Worm (Caenorhabditis elegans) whole organism, L4 larva: ENCODE results near the gene K02C4.3.

ENCODE experiments used
- F37D6.2 ChIP-seq: sonication (generic microtip); optimal IDR thresholded peaks from 2 replicates; lab custom pipeline; 2016; ENCODE audit warnings: mild to moderate bottlenecking, missing genetic modification characterization, missing compliant biosample characterization
- R02D3.7 ChIP-seq: fragments of 150-350 bp; sonication (generic microtip); optimal IDR thresholded peaks from 3 replicates; lab custom pipeline; 2014; ENCODE audit warnings: missing biosample characterization, missing genetic modification characterization
- T20F7.1 ChIP-seq: fragments of 200-800 bp; sonication (Bioruptor generic); optimal IDR thresholded peaks from 2 replicates; lab custom pipeline; 2018; ENCODE audit warnings: mild to moderate bottlenecking, missing genetic modification characterization, missing compliant biosample characterization
- Y75B8A.6 ChIP-seq: fragments of 200-800 bp; sonication (Bioruptor generic); IDR thresholded peaks from 2 replicates; pipeline ENCODE4 v1.3.6; 2022; ENCODE audit warnings: missing genetic modification reagents, missing genetic modification characterization, missing compliant biosample characterization
- aha-1 ChIP-seq: fragments of 150-350 bp; peaks from one replicate; lab custom pipeline; 2014; ENCODE audit warnings: missing biosample characterization, missing genetic modification characterization
- aly-2 ChIP-seq: sonication (generic microtip); optimal IDR thresholded peaks from 2 replicates; lab custom pipeline; 2018; ENCODE audit warnings: missing biosample characterization, missing genetic modification characterization
- ama-1 ChIP-seq: fragments of 150-350 bp; optimal IDR thresholded peaks from 2 replicates; lab custom pipeline; 2014; ENCODE audit warnings: inconsistent platforms, mixed read lengths
- ceh-44 ChIP-seq: fragments of 200-800 bp; sonication (Bioruptor generic); IDR thresholded peaks from 2 replicates; pipeline ENCODE4 v1.3.6; 2022; ENCODE audit warnings: missing genetic modification reagents, missing genetic modification characterization, missing compliant biosample characterization
- ceh-82 ChIP-seq: sonication (generic microtip); optimal IDR thresholded peaks from 2 replicates; lab custom pipeline; 2017; ENCODE audit warnings: missing biosample characterization, missing genetic modification characterization
- cey-2 ChIP-seq: sonication (generic microtip); optimal IDR thresholded peaks from 3 replicates; lab custom pipeline; 2017; ENCODE audit warnings: missing genetic modification characterization, mild to moderate bottlenecking, missing compliant biosample characterization, antibody characterized with exemption, borderline replicate concordance; ENCODE audit not compliant: insufficient read depth
- ctbp-1 ChIP-seq: fragments of 200-800 bp; sonication (Bioruptor generic); IDR thresholded peaks from 2 replicates; pipeline ENCODE4 v1.3.6; 2022; ENCODE audit warnings: missing genetic modification reagents, missing genetic modification characterization, missing compliant biosample characterization
- daf-16 ChIP-seq, 3 experiments: sonication (generic microtip); optimal IDR thresholded peaks; 2 replicates each; lab custom pipeline; 2016 to 2017; ENCODE audit warnings: missing genetic modification characterization in 3 of 3, missing genetic modification reagents in 3 of 3, mild to moderate bottlenecking in 2 of 3, missing compliant biosample characterization in 2 of 3, missing biosample characterization in 1 of 3, moderate library complexity in 1 of 3
- dmd-6 ChIP-seq: fragments of 200-800 bp; sonication (Bioruptor generic); IDR thresholded peaks from 2 replicates; pipeline ENCODE4 v1.3.6; 2022; ENCODE audit warnings: missing genetic modification reagents, missing genetic modification characterization, missing compliant biosample characterization
- dmd-8 ChIP-seq: fragments of 200-800 bp; sonication (Bioruptor generic); IDR thresholded peaks from 2 replicates; pipeline ENCODE4 v1.3.6; 2022; ENCODE audit warnings: missing genetic modification characterization, missing compliant biosample characterization
- dve-1 ChIP-seq: sonication (generic microtip); optimal IDR thresholded peaks from 2 replicates; lab custom pipeline; 2017; ENCODE audit warnings: antibody characterized with exemption, mild to moderate bottlenecking, missing genetic modification characterization, missing compliant biosample characterization; ENCODE audit not compliant: insufficient read depth
- egl-27 ChIP-seq: sonication (generic microtip); optimal IDR thresholded peaks from 3 replicates; lab custom pipeline; 2017; ENCODE audit warnings: missing biosample characterization, missing genetic modification reagents, missing genetic modification characterization
- fos-1 ChIP-seq: fragments of 150-350 bp; optimal IDR thresholded peaks from 2 replicates; lab custom pipeline; 2014; ENCODE audit warnings: missing biosample characterization, missing genetic modification characterization
- gei-8 ChIP-seq: fragments of 200-800 bp; sonication (Bioruptor generic); optimal IDR thresholded peaks from 2 replicates; lab custom pipeline; 2018; ENCODE audit warnings: mild to moderate bottlenecking, missing genetic modification characterization, missing compliant biosample characterization
- hif-1 ChIP-seq, 2 experiments: sonication (generic microtip); optimal IDR thresholded peaks; 2 replicates each; lab custom pipeline; 2016 to 2017; ENCODE audit warnings: missing compliant biosample characterization in 2 of 2, missing genetic modification characterization in 2 of 2, missing genetic modification reagents in 2 of 2, missing genotype in 2 of 2, mild to moderate bottlenecking in 1 of 2
- hlh-11 ChIP-seq: fragments of 200-800 bp; sonication (Bioruptor generic); optimal IDR thresholded peaks from 2 replicates; lab custom pipeline; 2018; ENCODE audit warnings: mild to moderate bottlenecking, missing genetic modification characterization, missing compliant biosample characterization
- hlh-30 ChIP-seq: sonication (generic microtip); optimal IDR thresholded peaks from 2 replicates; lab custom pipeline; 2017; ENCODE audit warnings: antibody characterized with exemption, mild to moderate bottlenecking, missing genetic modification characterization, missing compliant biosample characterization; ENCODE audit not compliant: insufficient read depth
- hmg-1.1 ChIP-seq: fragments of 200-800 bp; sonication (Bioruptor generic); IDR thresholded peaks from 2 replicates; pipeline ENCODE4 v1.3.6; 2022; ENCODE audit warnings: missing genetic modification reagents, missing genetic modification characterization, missing compliant biosample characterization
- madf-9 ChIP-seq: fragments of 200-800 bp; sonication (Bioruptor generic); conservative IDR thresholded peaks from 2 replicates; pipeline ENCODE4 v1.3.6; 2022; ENCODE audit warnings: missing genetic modification reagents, missing genetic modification characterization, missing compliant biosample characterization
- mdl-1 ChIP-seq, 2 experiments: fragments of 150-350 bp in 1 of 2; sonication (generic microtip) in 1 of 2; optimal IDR thresholded peaks; 2 replicates each; lab custom pipeline; 2014 to 2017; ENCODE audit warnings: missing biosample characterization in 2 of 2, missing genetic modification characterization in 2 of 2
- mdt-29 ChIP-seq: fragments of 200-800 bp; sonication (Bioruptor generic); IDR thresholded peaks from 2 replicates; pipeline ENCODE4 v1.3.6; 2022; ENCODE audit warnings: missing genetic modification reagents, missing genetic modification characterization, missing compliant biosample characterization
- mep-1 ChIP-seq: fragments of 150-350 bp; sonication (generic microtip); optimal IDR thresholded peaks from 3 replicates; lab custom pipeline; 2014; ENCODE audit warnings: missing biosample characterization, missing genetic modification characterization
- mes-2 ChIP-seq: sonication (generic microtip); optimal IDR thresholded peaks from 2 replicates; lab custom pipeline; 2016; ENCODE audit warnings: missing genotype, mild to moderate bottlenecking, missing genetic modification characterization, missing compliant biosample characterization; ENCODE audit not compliant: poor library complexity, severe bottlenecking
- mxl-3 ChIP-seq: fragments of 200-800 bp; sonication (Bioruptor generic); optimal IDR thresholded peaks from 2 replicates; lab custom pipeline; 2018; ENCODE audit warnings: mild to moderate bottlenecking, missing genetic modification characterization, missing compliant biosample characterization
- nhr-11 ChIP-seq: fragments of 150-350 bp; optimal IDR thresholded peaks from 2 replicates; lab custom pipeline; 2014; ENCODE audit warnings: missing biosample characterization, missing genetic modification characterization
- nhr-237 ChIP-seq: sonication (generic microtip); optimal IDR thresholded peaks from 2 replicates; lab custom pipeline; 2017; ENCODE audit warnings: missing biosample characterization, missing genetic modification characterization
- nhr-28 ChIP-seq: fragments of 150-350 bp; optimal IDR thresholded peaks from 2 replicates; lab custom pipeline; 2014; ENCODE audit warnings: missing biosample characterization, missing genetic modification characterization
- nhr-48 ChIP-seq: sonication (generic microtip); optimal IDR thresholded peaks from 2 replicates; lab custom pipeline; 2016; ENCODE audit warnings: mild to moderate bottlenecking, missing genetic modification characterization, missing compliant biosample characterization
- pha-4 ChIP-seq, 2 experiments: fragments of 150-350 bp in 1 of 2; fragments of 200-800 bp in 1 of 2; sonication (Bioruptor generic) in 1 of 2; IDR thresholded peaks in 1 of 2; optimal IDR thresholded peaks in 1 of 2; 2 replicates each; pipeline versions ENCODE4 v1.3.6 to Lab custom; 2014 to 2022; ENCODE audit warnings: missing genetic modification characterization in 2 of 2, missing genetic modification reagents in 2 of 2, missing biosample characterization in 1 of 2, missing compliant biosample characterization in 1 of 2
- php-3 ChIP-seq: fragments of 200-800 bp; sonication (Bioruptor generic); IDR thresholded peaks from 2 replicates; pipeline ENCODE4 v1.3.6; 2022; ENCODE audit warnings: missing genetic modification reagents, missing genetic modification characterization, missing compliant biosample characterization
- pqm-1 ChIP-seq: sonication (generic microtip); optimal IDR thresholded peaks from 2 replicates; lab custom pipeline; 2017; ENCODE audit warnings: missing biosample characterization, missing genetic modification characterization
- rbr-2 ChIP-seq: sonication (generic microtip); optimal IDR thresholded peaks from 2 replicates; lab custom pipeline; 2016; ENCODE audit warnings: missing genotype, missing genetic modification characterization, missing compliant biosample characterization
- saeg-2 ChIP-seq: fragments of 200-800 bp; sonication (Bioruptor generic); IDR thresholded peaks from 2 replicates; pipeline ENCODE4 v1.3.6; 2022; ENCODE audit warnings: missing genetic modification reagents, missing genetic modification characterization, missing compliant biosample characterization
- tra-1 ChIP-seq: fragments of 200-800 bp; sonication (Bioruptor generic); IDR thresholded peaks from 2 replicates; pipeline ENCODE4 v1.3.6; 2022; ENCODE audit warnings: missing genetic modification reagents, missing genetic modification characterization, missing compliant biosample characterization
- unc-39 ChIP-seq: sonication (generic microtip); optimal IDR thresholded peaks from 2 replicates; lab custom pipeline; 2017; ENCODE audit warnings: missing biosample characterization, missing genetic modification characterization
- ztf-11 ChIP-seq: fragments of 150-350 bp; optimal IDR thresholded peaks from 2 replicates; lab custom pipeline; 2014; ENCODE audit warnings: missing biosample characterization, missing genetic modification characterization

The K02C4.3 gene

DNA sequence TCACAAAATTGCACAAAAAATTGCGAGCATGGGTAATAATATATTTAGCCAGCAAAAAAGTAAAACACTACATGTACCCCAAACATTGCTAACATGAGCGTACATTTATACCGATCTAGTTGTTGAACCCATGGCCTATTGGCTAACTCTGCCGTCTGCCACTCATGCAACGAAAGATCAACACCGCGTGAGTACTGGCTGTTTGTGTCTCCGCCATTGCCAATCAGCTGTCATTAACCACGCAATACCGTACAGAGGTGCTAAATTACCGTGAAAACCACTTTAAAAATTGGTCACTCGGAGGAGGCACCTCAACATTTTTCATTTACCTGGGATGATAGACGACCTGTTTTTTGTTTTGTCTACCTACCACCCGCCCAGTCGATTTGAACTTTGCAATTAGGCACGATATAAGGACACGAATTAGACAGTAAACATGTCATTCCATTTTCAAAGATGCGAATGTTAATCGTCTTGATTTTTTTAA, 11.3 kb downstream of the K02C4.3 start, which contains the start of gene K02C4.2 (continued):
- TF ChIP-seq ctbp-1 (GFP tag; lab: Robert Waterston, UW) (peak; percentile 47; the same call in 1 of the 2 replicates), pha-4 (GFP tag; IDR thresholded peaks at IDR 0.05; lab: Robert Waterston, UW) (peak; percentile 85), pha-4 (tag; optimal IDR thresholded peaks at IDR 0.05; lab: Kevin White, UChicago) (no peak), nhr-237 (tag; lab: Kevin White, UChicago) (no peak), F37D6.2 (tag; lab: Kevin White, UChicago) (no peak)

DNA sequence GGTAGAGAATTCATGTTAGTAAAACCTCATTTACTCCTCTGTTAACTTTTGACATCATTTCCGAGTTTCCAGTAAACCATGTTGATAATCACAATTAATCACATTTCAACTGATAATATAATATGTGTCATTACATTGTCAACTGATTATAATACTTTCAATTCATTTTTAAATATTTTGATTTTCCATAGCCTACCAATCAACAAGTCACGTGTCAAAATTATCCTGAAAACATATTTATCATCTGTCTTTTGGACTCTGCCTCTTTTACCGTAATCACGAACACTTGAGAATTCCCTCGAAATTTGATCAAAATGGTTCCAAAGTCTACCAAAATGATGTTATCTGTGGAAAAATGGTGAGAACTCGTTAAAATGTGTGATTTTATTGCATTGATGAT, 12.6 kb downstream of the K02C4.3 start:
- TF ChIP-seq hlh-30 (tag; lab: Kevin White, UChicago), result peak; percentile 2
- 0 out of 2 replicates have a peak, but pooled peaks have one; percentile 31 for TF ChIP-seq php-3 (GFP tag; lab: Robert Waterston, UW)
- TF ChIP-seq daf-16 (GFP tag; optimal IDR thresholded peaks at IDR 0.05; lab: Kevin White, UChicago), result no peak
- peak; percentile 91 for TF ChIP-seq daf-16 (tag; optimal IDR thresholded peaks at IDR 0.05; lab: Kevin White, UChicago)
- TF ChIP-seq dve-1 (tag; lab: Kevin White, UChicago), result peak; percentile 77
- TF ChIP-seq ztf-11 (tag; lab: Kevin White, UChicago), result no peak
- TF ChIP-seq dmd-6, result peak; percentile 36; the same call in 1 of the 2 replicates
- no peak for TF ChIP-seq cey-2 (tag; lab: Kevin White, UChicago)
- TF ChIP-seq nhr-48 (tag; lab: Kevin White, UChicago), result no peak
- TF ChIP-seq nhr-28 (tag; lab: Kevin White, UChicago), result peak; percentile 7
- peak; percentile 38 for TF ChIP-seq hlh-11
- TF ChIP-seq, all 104 proteins: peak for 7

DNA sequence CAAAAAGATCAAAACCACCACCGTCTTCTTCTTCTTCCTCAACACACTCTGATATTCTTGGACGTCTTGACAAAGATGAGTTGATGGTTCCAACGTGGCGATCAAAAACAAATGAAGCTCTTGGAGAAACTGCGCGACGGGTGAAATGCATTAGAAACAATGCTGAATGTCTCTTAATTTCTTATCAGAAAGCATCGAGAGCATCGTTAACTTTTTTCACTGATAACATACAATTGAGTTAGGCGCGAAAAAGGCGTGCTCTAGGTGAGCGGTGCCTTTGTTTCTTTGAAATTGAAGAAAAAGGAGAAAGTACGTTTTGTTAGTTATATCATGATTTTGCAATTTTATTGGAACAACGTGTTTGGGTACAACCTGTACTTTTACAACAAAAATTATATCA, 13.4 kb downstream of the K02C4.3 start, which contains the start of gene gpcp-2:
TSS of gene gpcp-2 (minus strand) at position 153 of the 400 bp plus-strand sequence.
- TF ChIP-seq ama-1 (lab: Kevin White, UChicago), result no peak
- no peak for TF ChIP-seq mdl-1 (tag; optimal IDR thresholded peaks at IDR 0.05; lab: Kevin White, UChicago)
- TF ChIP-seq pqm-1 (tag; lab: Kevin White, UChicago), result peak; percentile 66
- TF ChIP-seq daf-16 (GFP tag; optimal IDR thresholded peaks at IDR 0.05; lab: Kevin White, UChicago), result no peak
- TF ChIP-seq daf-16 (tag; optimal IDR thresholded peaks at IDR 0.05; lab: Kevin White, UChicago), result peak; percentile 29
- TF ChIP-seq dmd-6, result peak; percentile 45
- TF ChIP-seq dve-1 (tag; lab: Kevin White, UChicago), result peak; percentile 48
- TF ChIP-seq unc-39 (tag; lab: Kevin White, UChicago), result no peak
- no peak for TF ChIP-seq ceh-82 (tag; lab: Kevin White, UChicago)

DNA sequence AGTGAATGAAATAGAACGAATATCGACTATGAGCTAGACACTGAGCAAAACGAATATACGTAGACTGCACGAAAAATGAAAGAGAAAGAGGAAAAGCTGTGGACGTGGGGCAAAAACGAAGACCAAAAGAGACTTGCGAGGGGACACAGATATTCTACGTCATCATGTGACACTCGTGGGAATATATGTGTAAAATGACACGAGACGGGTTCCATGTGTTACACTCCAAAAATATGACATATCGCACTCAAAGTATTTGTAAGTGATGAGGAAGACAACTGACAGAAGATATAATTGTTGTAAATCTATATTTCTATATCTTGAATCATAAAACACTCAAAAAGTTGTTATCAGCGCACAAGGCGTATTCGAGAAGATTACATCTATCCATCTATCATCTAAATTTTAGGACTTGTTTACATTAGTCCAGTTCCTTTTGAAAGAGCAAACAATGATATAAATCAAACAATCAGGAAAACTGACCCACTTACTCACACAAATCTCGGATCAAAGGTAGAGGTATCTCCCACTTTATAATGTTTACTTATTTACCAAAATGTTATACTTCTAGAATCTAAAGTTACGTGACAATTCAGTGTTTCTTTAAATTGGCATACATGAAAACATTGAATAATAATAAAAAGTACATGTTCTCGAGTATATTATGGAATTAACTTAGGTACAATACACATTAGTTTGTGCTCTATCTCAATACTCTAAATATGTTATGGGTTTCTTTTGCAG, 14.7 kb downstream of the K02C4.3 start:
- TF ChIP-seq saeg-2 (GFP tag; lab: Robert Waterston, UW) (no peak), mep-1 (tag; lab: Kevin White, UChicago) (peak; percentile 57), mdt-29 (GFP tag; lab: Robert Waterston, UW) (no peak), dmd-6 (0 out of 2 replicates have a peak, but pooled peaks have one; percentile 18), gei-8 (GFP tag; lab: Kevin White, UChicago) (no peak), R02D3.7 (tag; lab: Kevin White, UChicago) (no peak), ceh-44 (GFP tag; lab: Robert Waterston, UW) (no peak), mxl-3 (peak; percentile 69), tra-1 (GFP tag; lab: Robert Waterston, UW) (no peak), hlh-11 (peak; percentile 53), madf-9 (GFP tag; lab: Robert Waterston, UW) (no peak), mdl-1 (tag; optimal IDR thresholded peaks at IDR 0.05; lab: Kevin White, UChicago) (peak; percentile 24 to 67), pqm-1 (tag; lab: Kevin White, UChicago) (no peak), T20F7.1 (no peak), nhr-11 (tag; lab: Kevin White, UChicago) (peak; percentile 54), dmd-8 (GFP tag; lab: Robert Waterston, UW) (no peak), aly-2 (tag; lab: Kevin White, UChicago) (no peak), F37D6.2 (tag; lab: Kevin White, UChicago) (no peak), egl-27 (tag; lab: Kevin White, UChicago) (no peak), fos-1 (tag; lab: Kevin White, UChicago) (no peak), hmg-1.1 (GFP tag; lab: Robert Waterston, UW) (peak; percentile 58; the same call in 1 of the 2 replicates), aha-1 (tag; lab: Kevin White, UChicago) (peak; percentile 96), nhr-28 (tag; lab: Kevin White, UChicago) (peak; percentile 16), Y75B8A.6 (no peak), rbr-2 (tag; lab: Kevin White, UChicago) (peak; percentile 38), hif-1 (tag; optimal IDR thresholded peaks at IDR 0.05; lab: Kevin White, UChicago) (peak in 1 of 2 experiments; percentile 41), mes-2 (tag; lab: Kevin White, UChicago) (no peak), ceh-82 (tag; lab: Kevin White, UChicago) (no peak)
